Fruit fly (Drosophila melanogaster): ENCODE results near the gene CG43675.

Gene CG43675

DNA sequence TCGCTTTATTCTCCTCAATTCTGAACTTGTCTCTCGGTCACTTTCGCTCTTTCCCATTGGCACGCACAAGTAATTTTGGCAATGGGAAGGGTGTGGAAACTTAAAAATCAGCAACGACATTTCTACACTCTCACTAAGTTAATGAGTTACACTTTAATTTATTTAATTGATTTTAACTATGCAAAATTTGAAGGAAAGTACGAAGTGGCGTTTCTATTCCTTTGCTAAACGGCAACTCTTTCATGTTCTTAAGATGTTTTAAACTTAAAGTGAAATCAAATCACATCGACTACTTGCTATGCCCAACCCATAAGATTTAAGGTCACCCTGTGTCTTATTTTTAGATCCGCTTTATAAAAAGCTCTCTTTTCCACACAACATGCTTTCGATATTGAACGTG lies 15.1 kb downstream of the CG43675 start:
- TF ChIP-seq Snoo (tag; optimal IDR thresholded peaks at IDR 0.05), result no peak
- TF ChIP-seq CG32121 (GFP tag; IDR thresholded peaks at IDR 0.05), result peak; percentile 65; the same call in 1 of the 2 replicates
- peak; percentile 33 for TF ChIP-seq CG8301 (tag; optimal IDR thresholded peaks at IDR 0.05)
- peak; percentile 63; the same call in 1 of the 2 replicates for TF ChIP-seq Ets98B (GFP tag; IDR thresholded peaks at IDR 0.05)
- peak; percentile 24 for TF ChIP-seq Pif1A (GFP tag; optimal IDR thresholded peaks at IDR 0.05)

- no peak for TF ChIP-seq fd96Ca (GFP tag; IDR thresholded peaks at IDR 0.05)
- TF ChIP-seq EcR (GFP tag; optimal IDR thresholded peaks at IDR 0.05), result no peak
Measured at dm6 chr3R:9376789-9377188, 21.5 kb downstream of the CG43675 start.

- TF ChIP-seq Pif1B (GFP tag; optimal IDR thresholded peaks at IDR 0.05), result peak; percentile 88
- peak; percentile 56 for TF ChIP-seq CG13204 (GFP tag; optimal IDR thresholded peaks at IDR 0.05)
- peak; percentile 54; the same call in 1 of the 2 replicates for TF ChIP-seq CG32121 (GFP tag; IDR thresholded peaks at IDR 0.05)
- peak; percentile 77 for TF ChIP-seq CG14655 (GFP tag; optimal IDR thresholded peaks at IDR 0.05)
- TF ChIP-seq gl (tag; optimal IDR thresholded peaks at IDR 0.05), result peak; percentile 46
- peak; percentile 79 for TF ChIP-seq CG34367 (tag; optimal IDR thresholded peaks at IDR 0.05)
- TF ChIP-seq CG10348 (GFP tag; IDR thresholded peaks at IDR 0.05), result no peak
- TF ChIP-seq CG9948 (tag; optimal IDR thresholded peaks at IDR 0.05), result peak; percentile 89
- TF ChIP-seq Ets98B (GFP tag; IDR thresholded peaks at IDR 0.05), result no peak
- TF ChIP-seq CG4496 (GFP tag; IDR thresholded peaks at IDR 0.05), result peak; percentile 54; the same call in 2 of the 3 replicates
- TF ChIP-seq CG17806 (tag; optimal IDR thresholded peaks at IDR 0.05), result peak; percentile 86
- TF ChIP-seq EcR (GFP tag; optimal IDR thresholded peaks at IDR 0.05), result peak; percentile 74
- no peak for TF ChIP-seq CG12605 (GFP tag; IDR thresholded peaks at IDR 0.05)
- TF ChIP-seq fd96Ca (GFP tag; IDR thresholded peaks at IDR 0.05), result peak; percentile 59; the same call in 1 of the 3 replicates
- TF ChIP-seq D1 (tag; optimal IDR thresholded peaks at IDR 0.05), result peak; percentile 78
- TF ChIP-seq CG8301 (tag; optimal IDR thresholded peaks at IDR 0.05), result peak; percentile 81
- peak; percentile 96 for TF ChIP-seq CG8159 (tag; optimal IDR thresholded peaks at IDR 0.05)
- TF ChIP-seq Pif1A (GFP tag; optimal IDR thresholded peaks at IDR 0.05), result peak; percentile 88
- TF ChIP-seq Snoo (tag; optimal IDR thresholded peaks at IDR 0.05), result peak; percentile 86
- TF ChIP-seq CG15710 (tag; optimal IDR thresholded peaks at IDR 0.05), result peak; percentile 86
- peak; percentile 37 for TF ChIP-seq rn (GFP tag; IDR thresholded peaks at IDR 0.05)
Measured at dm6 chr3R:9378644-9379411, 23.5 kb downstream of the CG43675 start.

DNA sequence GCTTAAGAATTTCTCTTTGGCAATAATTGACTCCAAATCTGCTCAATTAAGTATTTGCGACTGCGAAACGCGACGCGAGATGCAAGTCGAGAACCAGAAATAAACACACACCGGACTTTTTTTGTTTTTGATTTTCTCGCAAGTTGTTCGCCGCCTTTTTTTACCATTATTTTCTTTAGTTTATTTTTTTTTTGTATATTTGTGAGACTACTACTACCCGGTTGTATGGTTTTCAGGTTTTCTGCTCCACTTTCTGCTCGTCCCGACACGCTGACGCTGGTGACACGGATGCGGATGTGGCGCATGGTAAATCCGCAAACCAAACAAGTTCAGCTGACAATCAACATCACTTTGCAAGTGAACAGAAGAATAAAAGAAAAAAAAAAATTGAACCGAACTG lies 25.7 kb downstream of the CG43675 start:
- TF ChIP-seq CG13204 (GFP tag; optimal IDR thresholded peaks at IDR 0.05) (peak; percentile 62), CG34367 (tag; optimal IDR thresholded peaks at IDR 0.05) (peak; percentile 4), CG8301 (tag; optimal IDR thresholded peaks at IDR 0.05) (no peak), CG15710 (tag; optimal IDR thresholded peaks at IDR 0.05) (peak; percentile 35), fd96Ca (GFP tag; IDR thresholded peaks at IDR 0.05) (0 out of 3 replicates have a peak, but pooled peaks have one; percentile 31), Pif1B (GFP tag; optimal IDR thresholded peaks at IDR 0.05) (peak; percentile 8), Snoo (tag; optimal IDR thresholded peaks at IDR 0.05) (no peak), Pif1A (GFP tag; optimal IDR thresholded peaks at IDR 0.05) (no peak), CG17806 (tag; optimal IDR thresholded peaks at IDR 0.05) (no peak), CG12605 (GFP tag; IDR thresholded peaks at IDR 0.05) (peak; percentile 27; the same call in 1 of the 2 replicates), CG14655 (GFP tag; optimal IDR thresholded peaks at IDR 0.05) (no peak), CG10348 (GFP tag; IDR thresholded peaks at IDR 0.05) (no peak), Ets98B (GFP tag; IDR thresholded peaks at IDR 0.05) (no peak; the same call in 1 of the 2 replicates), rn (GFP tag; IDR thresholded peaks at IDR 0.05) (no peak), CG32121 (GFP tag; IDR thresholded peaks at IDR 0.05) (no peak), CG9948 (tag; optimal IDR thresholded peaks at IDR 0.05) (no peak), gl (tag; optimal IDR thresholded peaks at IDR 0.05) (peak; percentile 44), CG4496 (GFP tag; IDR thresholded peaks at IDR 0.05) (peak; percentile 63; the same call in 2 of the 3 replicates), CG8159 (tag; optimal IDR thresholded peaks at IDR 0.05) (peak; percentile 34), D1 (tag; optimal IDR thresholded peaks at IDR 0.05) (no peak), EcR (GFP tag; optimal IDR thresholded peaks at IDR 0.05) (peak; percentile 43)

- TF ChIP-seq CG17806 (tag; optimal IDR thresholded peaks at IDR 0.05) (no peak), CG32121 (GFP tag; IDR thresholded peaks at IDR 0.05) (peak; percentile 23; the same call in 1 of the 2 replicates), CG4496 (GFP tag; IDR thresholded peaks at IDR 0.05) (peak; percentile 65), fd96Ca (GFP tag; IDR thresholded peaks at IDR 0.05) (no peak), CG14655 (GFP tag; optimal IDR thresholded peaks at IDR 0.05) (no peak), CG34367 (tag; optimal IDR thresholded peaks at IDR 0.05) (no peak), Pif1A (GFP tag; optimal IDR thresholded peaks at IDR 0.05) (no peak), CG8301 (tag; optimal IDR thresholded peaks at IDR 0.05) (peak; percentile 14), CG8159 (tag; optimal IDR thresholded peaks at IDR 0.05) (no peak), EcR (GFP tag; optimal IDR thresholded peaks at IDR 0.05) (no peak), CG10348 (GFP tag; IDR thresholded peaks at IDR 0.05) (no peak), CG13204 (GFP tag; optimal IDR thresholded peaks at IDR 0.05) (no peak), Ets98B (GFP tag; IDR thresholded peaks at IDR 0.05) (peak; percentile 57), CG9948 (tag; optimal IDR thresholded peaks at IDR 0.05) (no peak), CG12605 (GFP tag; IDR thresholded peaks at IDR 0.05) (0 out of 2 replicates have a peak, but pooled peaks have one; percentile 32), rn (GFP tag; IDR thresholded peaks at IDR 0.05) (no peak), Snoo (tag; optimal IDR thresholded peaks at IDR 0.05) (no peak), Pif1B (GFP tag; optimal IDR thresholded peaks at IDR 0.05) (no peak), CG15710 (tag; optimal IDR thresholded peaks at IDR 0.05) (no peak), D1 (tag; optimal IDR thresholded peaks at IDR 0.05) (no peak), gl (tag; optimal IDR thresholded peaks at IDR 0.05) (no peak)
Measured at dm6 chr3R:9385987-9386386, 30.7 kb downstream of the CG43675 start.

Data from whole organism, pupa.